In the genomic region with DNA sequence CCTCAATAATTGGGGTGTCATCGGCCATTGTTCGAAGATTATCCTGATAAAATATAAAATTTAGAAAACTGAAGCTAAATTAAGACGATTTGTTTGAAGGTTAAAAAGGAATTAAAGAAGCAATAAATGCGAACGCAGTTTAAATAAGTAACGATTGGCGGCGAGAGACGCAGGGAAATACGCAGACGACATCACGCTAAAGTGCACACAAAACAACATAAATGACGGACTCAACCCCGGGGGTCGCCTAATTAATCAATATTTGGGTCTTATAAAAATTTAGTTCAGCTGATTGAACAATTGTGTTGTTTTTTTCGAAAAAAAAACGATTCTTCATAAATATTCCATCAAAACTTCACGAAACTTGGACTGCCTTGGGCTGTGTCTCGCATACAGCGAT, we compare ENCODE assay signal across 8 worm cellular contexts.
TF ChIP-seq lines count a peak whose summit lies in the region.

A gene (minus strand): TSS at position 45 of the 400 bp plus-strand sequence.

TF ChIP-seq in whole organism, L1 larva, 84 proteins besides CTCF, POLR2A, EP300 and RAD21 (continues in another document):
- no peak for TF ChIP-seq lir-3 (tag; optimal IDR thresholded peaks at IDR 0.05; lab: Kevin White, UChicago; ENCODE audit: poor library complexity)
- no peak for TF ChIP-seq nhr-85 (tag; lab: Kevin White, UChicago)
- TF ChIP-seq fkh-10 (GFP tag; optimal IDR thresholded peaks at IDR 0.05; lab: Kevin White, UChicago): no peak
- TF ChIP-seq fkh-4 (tag; optimal IDR thresholded peaks at IDR 0.05; lab: Kevin White, UChicago; ENCODE audit: borderline replicate concordance): no peak
- peak; percentile 51 for TF ChIP-seq tbx-2 (tag; optimal IDR thresholded peaks at IDR 0.05; lab: Kevin White, UChicago)
- TF ChIP-seq jun-1 (tag; optimal IDR thresholded peaks at IDR 0.05; lab: Kevin White, UChicago): no peak
- TF ChIP-seq aly-2 (tag; optimal IDR thresholded peaks at IDR 0.05; lab: Kevin White, UChicago): no peak
- TF ChIP-seq nhr-12 (tag; optimal IDR thresholded peaks at IDR 0.05; lab: Kevin White, UChicago): no peak
- peak; percentile 68 for TF ChIP-seq unc-130 (tag; optimal IDR thresholded peaks at IDR 0.05; lab: Kevin White, UChicago)
- no peak for TF ChIP-seq pag-3 (tag; optimal IDR thresholded peaks at IDR 0.05; lab: Kevin White, UChicago; ENCODE audit: borderline replicate concordance, insufficient read depth)

TF ChIP-seq in whole organism, L2 larva, 48 proteins besides CTCF, POLR2A, EP300 and RAD21 (continues in another document):
- no peak for TF ChIP-seq nhr-77 (tag; optimal IDR thresholded peaks at IDR 0.05; lab: Kevin White, UChicago)
- peak; percentile 2 for TF ChIP-seq sem-4 (tag; optimal IDR thresholded peaks at IDR 0.05; lab: Kevin White, UChicago)
- peak; percentile 69 for TF ChIP-seq unc-55 (GFP tag; optimal IDR thresholded peaks at IDR 0.05; lab: Kevin White, UChicago)
- no peak for TF ChIP-seq ama-1 (optimal IDR thresholded peaks at IDR 0.05; lab: Kevin White, UChicago)
- TF ChIP-seq sma-9 (GFP tag; optimal IDR thresholded peaks at IDR 0.05; lab: Kevin White, UChicago): peak; percentile 14
- no peak for TF ChIP-seq sma-9 (tag; optimal IDR thresholded peaks at IDR 0.05; lab: Kevin White, UChicago)
- TF ChIP-seq skn-1 (tag; optimal IDR thresholded peaks at IDR 0.05; lab: Kevin White, UChicago): no peak
- peak; percentile 77 for TF ChIP-seq gmeb-1 (tag; optimal IDR thresholded peaks at IDR 0.05; lab: Kevin White, UChicago)
- TF ChIP-seq nhr-25 (tag; optimal IDR thresholded peaks at IDR 0.05; lab: Kevin White, UChicago): peak; percentile 10
- peak; percentile 26 for TF ChIP-seq F13H6.1 (tag; optimal IDR thresholded peaks at IDR 0.05; lab: Kevin White, UChicago)
- TF ChIP-seq fos-1 (tag; optimal IDR thresholded peaks at IDR 0.05; lab: Kevin White, UChicago): peak; percentile 10

TF ChIP-seq in whole organism, L3 larva, 47 proteins besides CTCF, POLR2A, EP300 and RAD21 (continues in another document):
- no peak for TF ChIP-seq ztf-11 (tag; optimal IDR thresholded peaks at IDR 0.05; lab: Kevin White, UChicago)
- TF ChIP-seq elt-2 (tag; optimal IDR thresholded peaks at IDR 0.05; lab: Kevin White, UChicago): peak; percentile 12
- TF ChIP-seq fkh-10 (GFP tag; optimal IDR thresholded peaks at IDR 0.05; lab: Kevin White, UChicago): no peak
- peak; percentile 27 for TF ChIP-seq nhr-25 (tag; optimal IDR thresholded peaks at IDR 0.05; lab: Kevin White, UChicago)
- no peak for TF ChIP-seq R02D3.7 (tag; optimal IDR thresholded peaks at IDR 0.05; lab: Kevin White, UChicago)
- peak; percentile 66 for TF ChIP-seq nfya-1 (tag; optimal IDR thresholded peaks at IDR 0.05; lab: Kevin White, UChicago; ENCODE audit: insufficient read depth)
- no peak for TF ChIP-seq fos-1 (tag; optimal IDR thresholded peaks at IDR 0.05; lab: Kevin White, UChicago)
- no peak for TF ChIP-seq nhr-77 (tag; optimal IDR thresholded peaks at IDR 0.05; lab: Kevin White, UChicago)
- peak; percentile 46 for TF ChIP-seq ceh-28 (tag; optimal IDR thresholded peaks at IDR 0.05; lab: Kevin White, UChicago)
- TF ChIP-seq lin-39 (tag; optimal IDR thresholded peaks at IDR 0.05; lab: Kevin White, UChicago): no peak
- TF ChIP-seq nhr-23 (tag; optimal IDR thresholded peaks at IDR 0.05; lab: Kevin White, UChicago): peak; percentile 45

TF ChIP-seq in whole organism, L4 larva, 104 proteins besides CTCF, POLR2A, EP300 and RAD21:
- TF ChIP-seq egl-27 (tag; optimal IDR thresholded peaks at IDR 0.05; lab: Kevin White, UChicago): no peak
- peak; percentile 59 for TF ChIP-seq lin-38 (GFP tag; IDR thresholded peaks at IDR 0.05; lab: Robert Waterston, UW)
- peak; percentile 78 for TF ChIP-seq dpl-1 (GFP tag; optimal IDR thresholded peaks at IDR 0.05; lab: Kevin White, UChicago)
- peak; percentile 69 for TF ChIP-seq mes-2 (tag; optimal IDR thresholded peaks at IDR 0.05; lab: Kevin White, UChicago; ENCODE audit: poor library complexity, severe bottlenecking)
- TF ChIP-seq lsy-2 (tag; optimal IDR thresholded peaks at IDR 0.05; lab: Kevin White, UChicago): peak in 1 of 2 experiments; percentile 69
- TF ChIP-seq hlh-30 (tag; optimal IDR thresholded peaks at IDR 0.05; lab: Kevin White, UChicago; ENCODE audit: insufficient read depth): peak; percentile 38
- peak; percentile 34 for TF ChIP-seq dve-1 (tag; optimal IDR thresholded peaks at IDR 0.05; lab: Kevin White, UChicago; ENCODE audit: insufficient read depth)
- no peak for TF ChIP-seq ceh-32 (tag; optimal IDR thresholded peaks at IDR 0.05; lab: Kevin White, UChicago; ENCODE audit: poor library complexity)
- TF ChIP-seq set-16 (GFP tag; IDR thresholded peaks at IDR 0.05; lab: Robert Waterston, UW): no peak

TF ChIP-seq in whole organism, late embryonic, 69 proteins besides CTCF, POLR2A, EP300 and RAD21 (continues in another document):
- TF ChIP-seq ceh-31 (tag; optimal IDR thresholded peaks at IDR 0.05; lab: Kevin White, UChicago) (peak; percentile 37), pag-3 (tag; optimal IDR thresholded peaks at IDR 0.05; lab: Kevin White, UChicago; ENCODE audit: borderline replicate concordance) (no peak), zip-5 (tag; optimal IDR thresholded peaks at IDR 0.05; lab: Kevin White, UChicago) (no peak), tbx-7 (tag; optimal IDR thresholded peaks at IDR 0.05; lab: Kevin White, UChicago) (no peak), ahr-1 (tag; optimal IDR thresholded peaks at IDR 0.05; lab: Kevin White, UChicago) (no peak), nfya-1 (tag; optimal IDR thresholded peaks at IDR 0.05; lab: Kevin White, UChicago) (peak; percentile 55), K09A11.1 (tag; optimal IDR thresholded peaks at IDR 0.05; lab: Kevin White, UChicago; ENCODE audit: insufficient read depth) (no peak), hlh-15 (tag; optimal IDR thresholded peaks at IDR 0.05; lab: Kevin White, UChicago) (no peak), ceh-14 (tag; optimal IDR thresholded peaks at IDR 0.05; lab: Kevin White, UChicago) (peak; percentile 39), ztf-16 (tag; optimal IDR thresholded peaks at IDR 0.05; lab: Kevin White, UChicago) (no peak), che-1 (tag; optimal IDR thresholded peaks at IDR 0.05; lab: Kevin White, UChicago) (no peak), ceh-2 (tag; optimal IDR thresholded peaks at IDR 0.05; lab: Kevin White, UChicago) (no peak)

TF ChIP-seq in whole organism, midembryonic, 9 proteins besides CTCF, POLR2A, EP300 and RAD21:
- no peak for TF ChIP-seq tab-1 (GFP tag; IDR thresholded peaks at IDR 0.05; lab: Robert Waterston, UW)
- TF ChIP-seq cog-1 (tag; optimal IDR thresholded peaks at IDR 0.05; lab: Kevin White, UChicago): no peak
- TF ChIP-seq T22C8.4 (GFP tag; IDR thresholded peaks at IDR 0.05; lab: Robert Waterston, UW): peak; percentile 85
- no peak for TF ChIP-seq ztf-23 (GFP tag; IDR thresholded peaks at IDR 0.05; lab: Robert Waterston, UW)
TF ChIP-seq in whole organism, midembryonic: peak in this region for 1.

TF ChIP-seq in whole organism, mixed stage, embryonic, 35 proteins besides CTCF, POLR2A, EP300 and RAD21:
- TF ChIP-seq mls-2 (tag; optimal IDR thresholded peaks at IDR 0.05; lab: Kevin White, UChicago) (peak; percentile 44), mep-1 (tag; optimal IDR thresholded peaks at IDR 0.05; lab: Kevin White, UChicago) (peak; percentile 49), M03D4.4 (tag; optimal IDR thresholded peaks at IDR 0.05; lab: Kevin White, UChicago) (peak; percentile 7), nhr-2 (tag; optimal IDR thresholded peaks at IDR 0.05; lab: Kevin White, UChicago) (no peak), nhr-12 (tag; optimal IDR thresholded peaks at IDR 0.05; lab: Kevin White, UChicago) (no peak), lin-13 (tag; optimal IDR thresholded peaks at IDR 0.05; lab: Kevin White, UChicago) (peak; percentile 44), drap-1 (GFP tag; optimal IDR thresholded peaks at IDR 0.05; lab: Kevin White, UChicago) (no peak), ces-1 (GFP tag; optimal IDR thresholded peaks at IDR 0.05; lab: Kevin White, UChicago) (peak; percentile 68), lsy-2 (tag; optimal IDR thresholded peaks at IDR 0.05; lab: Kevin White, UChicago) (peak; percentile 45)
TF ChIP-seq in whole organism, mixed stage, embryonic: peak in this region for 6.

TF ChIP-seq in whole organism, young adult, 124 proteins besides CTCF, POLR2A, EP300 and RAD21:
- TF ChIP-seq efl-1 (GFP tag; optimal IDR thresholded peaks at IDR 0.05; lab: Kevin White, UChicago): peak; percentile 2
- peak; percentile 4 for TF ChIP-seq lin-54 (GFP tag; optimal IDR thresholded peaks at IDR 0.05; lab: Kevin White, UChicago)
- no peak for TF ChIP-seq F39B2.1 (GFP tag; IDR thresholded peaks at IDR 0.05; lab: Robert Waterston, UW)
- peak; percentile 26 for TF ChIP-seq attf-5 (GFP tag; optimal IDR thresholded peaks at IDR 0.05; lab: Kevin White, UChicago)
- no peak for TF ChIP-seq snpc-4 (GFP tag; optimal IDR thresholded peaks at IDR 0.05; lab: Kevin White, UChicago)
- TF ChIP-seq snpc-4 (tag; optimal IDR thresholded peaks at IDR 0.05; lab: Kevin White, UChicago): peak in 1 of 4 experiments; percentile 5
- peak; percentile 27; the same call in 1 of the 2 replicates for TF ChIP-seq hmg-1.2 (GFP tag; IDR thresholded peaks at IDR 0.05; lab: Robert Waterston, UW)
- no peak for TF ChIP-seq hlh-12 (tag; optimal IDR thresholded peaks at IDR 0.05; lab: Kevin White, UChicago)
- TF ChIP-seq pbrm-1 (GFP tag; IDR thresholded peaks at IDR 0.05; lab: Robert Waterston, UW): peak; percentile 57; the same call in 1 of the 2 replicates
